Worm (Caenorhabditis elegans) whole organism, young adult: Measurements from ENCODE around the gene Y4C6B.4.

ENCODE experiments used
- B0035.1 ChIP-seq: sonication (generic microtip); optimal IDR thresholded peaks from 2 replicates; lab custom pipeline; 2016; ENCODE audit warnings: missing genetic modification characterization, mild to moderate bottlenecking, missing compliant biosample characterization, missing genotype, missing genetic modification reagents
- B0336.3 ChIP-seq: fragments of 200-800 bp; sonication (Bioruptor generic); IDR thresholded peaks from 2 replicates; pipeline ENCODE4 v1.3.6; 2022; ENCODE audit warnings: missing genetic modification characterization, missing compliant biosample characterization
- C06A6.2 ChIP-seq: fragments of 200-800 bp; sonication (Bioruptor generic); conservative IDR thresholded peaks from 2 replicates; pipeline ENCODE4 v1.3.6; 2022; ENCODE audit warnings: missing genetic modification characterization, missing compliant biosample characterization
- D2030.7 ChIP-seq: fragments of 200-800 bp; sonication (Bioruptor generic); IDR thresholded peaks from 2 replicates; pipeline ENCODE4 v1.3.6; 2022; ENCODE audit warnings: missing genetic modification reagents, missing genetic modification characterization, missing compliant biosample characterization
- F33H1.4 ChIP-seq: fragments of 200-800 bp; sonication (Bioruptor generic); IDR thresholded peaks from 2 replicates; pipeline ENCODE4 v1.3.6; 2022; ENCODE audit warnings: missing genetic modification reagents, missing genetic modification characterization, missing compliant biosample characterization
- F37B4.10 ChIP-seq: fragments of 200-800 bp; sonication (Bioruptor generic); IDR thresholded peaks from 2 replicates; pipeline ENCODE4 v1.3.6; 2022; ENCODE audit warnings: missing genetic modification characterization, missing compliant biosample characterization
- F49E8.2 ChIP-seq: sonication (generic microtip); optimal IDR thresholded peaks from 3 replicates; lab custom pipeline; 2017; ENCODE audit warnings: missing genetic modification characterization, mild to moderate bottlenecking, missing compliant biosample characterization, antibody characterized with exemption, moderate library complexity; ENCODE audit not compliant: insufficient read depth
- F52B5.7 ChIP-seq: sonication (generic microtip); optimal IDR thresholded peaks from 2 replicates; lab custom pipeline; 2016; ENCODE audit warnings: mild to moderate bottlenecking, missing genetic modification characterization, missing compliant biosample characterization
- F55B11.4 ChIP-seq: sonication (generic microtip); optimal IDR thresholded peaks from 2 replicates; lab custom pipeline; 2016; ENCODE audit warnings: missing compliant biosample characterization, missing genetic modification characterization, borderline replicate concordance; ENCODE audit not compliant: insufficient read depth
- F57A8.1 ChIP-seq: fragments of 200-800 bp; sonication (Bioruptor generic); optimal IDR thresholded peaks from 2 replicates; lab custom pipeline; 2018; ENCODE audit warnings: mild to moderate bottlenecking, missing genetic modification characterization, moderate library complexity, missing compliant biosample characterization
- K12H6.12 ChIP-seq: fragments of 200-800 bp; sonication (Bioruptor generic); optimal IDR thresholded peaks from 2 replicates; lab custom pipeline; 2018; ENCODE audit warnings: mild to moderate bottlenecking, missing genetic modification characterization, missing compliant biosample characterization
- T26A5.8 ChIP-seq: sonication (generic microtip); optimal IDR thresholded peaks from 2 replicates; lab custom pipeline; 2016; ENCODE audit warnings: missing genetic modification characterization, missing compliant biosample characterization
- Y53F4B.3 ChIP-seq: fragments of 200-800 bp; sonication (Bioruptor generic); IDR thresholded peaks from 2 replicates; pipeline ENCODE4 v1.3.6; 2022; ENCODE audit warnings: missing genetic modification reagents, missing genetic modification characterization, missing compliant biosample characterization
- Y53G8AR.9 ChIP-seq: fragments of 200-800 bp; sonication (Bioruptor generic); conservative IDR thresholded peaks from 2 replicates; pipeline ENCODE4 v1.3.6; 2022; ENCODE audit warnings: missing genetic modification reagents, missing genetic modification characterization, missing compliant biosample characterization
- ZK185.1 ChIP-seq: sonication (generic microtip); optimal IDR thresholded peaks from 2 replicates; lab custom pipeline; 2016; ENCODE audit warnings: mild to moderate bottlenecking, missing genetic modification characterization, missing compliant biosample characterization; ENCODE audit not compliant: poor library complexity, severe bottlenecking
- aptf-3 ChIP-seq: fragments of 200-800 bp; sonication (Bioruptor generic); IDR thresholded peaks from 2 replicates; pipeline ENCODE4 v1.3.6; 2022; ENCODE audit warnings: missing genetic modification characterization, missing compliant biosample characterization
- attf-3 ChIP-seq: fragments of 200-800 bp; sonication (Bioruptor generic); conservative IDR thresholded peaks from 2 replicates; pipeline ENCODE4 v1.3.6; 2022; ENCODE audit warnings: missing genetic modification reagents, missing genetic modification characterization, missing compliant biosample characterization
- attf-5 ChIP-seq: fragments of 200-800 bp; sonication (Bioruptor generic); optimal IDR thresholded peaks from 2 replicates; lab custom pipeline; 2018; ENCODE audit warnings: mild to moderate bottlenecking, missing genetic modification characterization, missing compliant biosample characterization
- bed-1 ChIP-seq: fragments of 200-800 bp; sonication (Bioruptor generic); IDR thresholded peaks from 2 replicates; pipeline ENCODE4 v1.3.6; 2022; ENCODE audit warnings: missing genetic modification reagents, missing genetic modification characterization, missing compliant biosample characterization
- cebp-1 ChIP-seq, 2 experiments: fragments of 200-800 bp in 1 of 2; sonication (Bioruptor generic) in 1 of 2; sonication (generic microtip) in 1 of 2; IDR thresholded peaks in 1 of 2; optimal IDR thresholded peaks in 1 of 2; 2 replicates each; pipeline versions ENCODE4 v1.3.6 to Lab custom; 2017 to 2022; ENCODE audit warnings: missing compliant biosample characterization in 2 of 2, missing genetic modification characterization in 2 of 2, mild to moderate bottlenecking in 1 of 2, missing genetic modification reagents in 1 of 2, moderate library complexity in 1 of 2
- cebp-2 ChIP-seq: fragments of 200-800 bp; sonication (Bioruptor generic); IDR thresholded peaks from 2 replicates; pipeline ENCODE4 v1.3.6; 2022; ENCODE audit warnings: missing genetic modification characterization, missing compliant biosample characterization
- ceh-40 ChIP-seq: fragments of 200-800 bp; sonication (Bioruptor generic); IDR thresholded peaks from 2 replicates; pipeline ENCODE4 v1.3.6; 2022; ENCODE audit warnings: missing genetic modification characterization, missing compliant biosample characterization
- ceh-58 ChIP-seq: fragments of 200-800 bp; sonication (Bioruptor generic); IDR thresholded peaks from 2 replicates; pipeline ENCODE4 v1.3.6; 2022; ENCODE audit warnings: missing genetic modification characterization, missing compliant biosample characterization
- ceh-91 ChIP-seq: fragments of 200-800 bp; sonication (Bioruptor generic); IDR thresholded peaks from 2 replicates; pipeline ENCODE4 v1.3.6; 2022; ENCODE audit warnings: missing genetic modification reagents, missing genetic modification characterization, missing compliant biosample characterization
- dox-1 ChIP-seq: fragments of 200-800 bp; sonication (Bioruptor generic); IDR thresholded peaks from 2 replicates; pipeline ENCODE4 v1.3.6; 2022; ENCODE audit warnings: missing genetic modification reagents, missing genetic modification characterization, missing compliant biosample characterization
- dpff-1 ChIP-seq: sonication (generic microtip); optimal IDR thresholded peaks from 2 replicates; lab custom pipeline; 2017; ENCODE audit warnings: mild to moderate bottlenecking, missing genetic modification characterization, missing compliant biosample characterization
- efl-1 ChIP-seq: fragments of 150-350 bp; optimal IDR thresholded peaks from 2 replicates; lab custom pipeline; 2014; ENCODE audit warnings: missing biosample characterization, missing genetic modification reagents, missing genetic modification characterization
- egl-44 ChIP-seq: fragments of 200-800 bp; sonication (Bioruptor generic); IDR thresholded peaks from 2 replicates; pipeline ENCODE4 v1.3.6; 2022; ENCODE audit warnings: missing genetic modification reagents, missing genetic modification characterization, missing compliant biosample characterization
- ets-4 ChIP-seq: fragments of 200-800 bp; sonication (Bioruptor generic); optimal IDR thresholded peaks from 2 replicates; lab custom pipeline; 2018; ENCODE audit warnings: mild to moderate bottlenecking, missing genetic modification characterization, missing compliant biosample characterization
- fkh-3 ChIP-seq: sonication (generic microtip); optimal IDR thresholded peaks from 2 replicates; lab custom pipeline; 2016; ENCODE audit warnings: mild to moderate bottlenecking, missing genetic modification characterization, missing compliant biosample characterization
- gei-17 ChIP-seq: fragments of 200-800 bp; sonication (Bioruptor generic); optimal IDR thresholded peaks from 2 replicates; lab custom pipeline; 2018; ENCODE audit warnings: mild to moderate bottlenecking, missing genetic modification characterization, missing compliant biosample characterization
- him-1 ChIP-seq: sonication (generic microtip); optimal IDR thresholded peaks from 2 replicates; lab custom pipeline; 2016; ENCODE audit warnings: missing genotype, missing genetic modification reagents, missing genetic modification characterization, missing compliant biosample characterization
- hlh-26 ChIP-seq: fragments of 200-800 bp; sonication (Bioruptor generic); conservative IDR thresholded peaks from 2 replicates; pipeline ENCODE4 v1.3.6; 2022; ENCODE audit warnings: missing genetic modification reagents, missing genetic modification characterization, missing compliant biosample characterization
- hsf-1 ChIP-seq: fragments of 200-800 bp; sonication (Bioruptor generic); IDR thresholded peaks from 2 replicates; pipeline ENCODE4 v1.3.6; 2022; ENCODE audit warnings: missing genetic modification reagents, missing genetic modification characterization, missing compliant biosample characterization
- let-526 ChIP-seq: fragments of 200-800 bp; sonication (Bioruptor generic); IDR thresholded peaks from 2 replicates; pipeline ENCODE4 v1.3.6; 2022; ENCODE audit warnings: missing genetic modification reagents, missing genetic modification characterization, missing compliant biosample characterization
- lin-26 ChIP-seq: fragments of 200-800 bp; sonication (Bioruptor generic); IDR thresholded peaks from 2 replicates; pipeline ENCODE4 v1.3.6; 2022; ENCODE audit warnings: missing genetic modification reagents, missing genetic modification characterization, missing compliant biosample characterization
- lir-1 ChIP-seq: fragments of 200-800 bp; sonication (Bioruptor generic); conservative IDR thresholded peaks from 2 replicates; pipeline ENCODE4 v1.3.6; 2022; ENCODE audit warnings: missing genetic modification reagents, missing genetic modification characterization, missing compliant biosample characterization
- lsl-1 ChIP-seq: fragments of 200-800 bp; sonication (Bioruptor generic); optimal IDR thresholded peaks from 2 replicates; lab custom pipeline; 2018; ENCODE audit warnings: mild to moderate bottlenecking, missing genetic modification characterization, moderate library complexity, missing compliant biosample characterization
- madf-3 ChIP-seq: fragments of 200-800 bp; sonication (Bioruptor generic); IDR thresholded peaks from 2 replicates; pipeline ENCODE4 v1.3.6; 2022; ENCODE audit warnings: missing genetic modification reagents, missing genetic modification characterization, missing compliant biosample characterization
- madf-6 ChIP-seq: fragments of 200-800 bp; sonication (Bioruptor generic); IDR thresholded peaks from 2 replicates; pipeline ENCODE4 v1.3.6; 2022; ENCODE audit warnings: missing genetic modification reagents, missing genetic modification characterization, missing compliant biosample characterization
- madf-8 ChIP-seq: fragments of 200-800 bp; sonication (Bioruptor generic); conservative IDR thresholded peaks from 2 replicates; pipeline ENCODE4 v1.3.6; 2022; ENCODE audit warnings: missing genetic modification reagents, missing genetic modification characterization, missing compliant biosample characterization
- nhr-120 ChIP-seq: fragments of 200-800 bp; sonication (Bioruptor generic); IDR thresholded peaks from 2 replicates; pipeline ENCODE4 v1.3.6; 2022; ENCODE audit warnings: missing genetic modification characterization, missing compliant biosample characterization
- nhr-80 ChIP-seq: sonication (generic microtip); optimal IDR thresholded peaks from 2 replicates; lab custom pipeline; 2016; ENCODE audit warnings: missing genetic modification characterization, missing compliant biosample characterization
- rpc-1 ChIP-seq, 2 experiments: fragments of 150-350 bp in 1 of 2; sonication (generic microtip) in 1 of 2; optimal IDR thresholded peaks; 2 replicates each; lab custom pipeline; 2014 to 2018; ENCODE audit warnings: missing biosample characterization in 1 of 2, missing genetic modification characterization in 1 of 2, missing genetic modification reagents in 1 of 2, missing genotype in 1 of 2
- sea-2 ChIP-seq: fragments of 200-800 bp; sonication (Bioruptor generic); IDR thresholded peaks from 2 replicates; pipeline ENCODE4 v1.3.6; 2022; ENCODE audit warnings: missing genetic modification characterization, missing compliant biosample characterization
- tlf-1 ChIP-seq: fragments of 200-800 bp; sonication (Bioruptor generic); optimal IDR thresholded peaks from 2 replicates; lab custom pipeline; 2018; ENCODE audit warnings: mild to moderate bottlenecking, missing genetic modification characterization, missing compliant biosample characterization
- zfh-2 ChIP-seq: fragments of 200-800 bp; sonication (Bioruptor generic); conservative IDR thresholded peaks from 2 replicates; pipeline ENCODE4 v1.3.6; 2022; ENCODE audit warnings: missing genetic modification reagents, missing genetic modification characterization, missing compliant biosample characterization
- ztf-18 ChIP-seq: sonication (generic microtip); optimal IDR thresholded peaks from 2 replicates; lab custom pipeline; 2016; ENCODE audit warnings: missing genotype, mild to moderate bottlenecking, missing genetic modification characterization, missing compliant biosample characterization
- ztf-25 ChIP-seq: fragments of 200-800 bp; sonication (Bioruptor generic); IDR thresholded peaks from 2 replicates; pipeline ENCODE4 v1.3.6; 2022; ENCODE audit warnings: missing genetic modification reagents, missing genetic modification characterization, missing compliant biosample characterization

Gene Y4C6B.4

DNA sequence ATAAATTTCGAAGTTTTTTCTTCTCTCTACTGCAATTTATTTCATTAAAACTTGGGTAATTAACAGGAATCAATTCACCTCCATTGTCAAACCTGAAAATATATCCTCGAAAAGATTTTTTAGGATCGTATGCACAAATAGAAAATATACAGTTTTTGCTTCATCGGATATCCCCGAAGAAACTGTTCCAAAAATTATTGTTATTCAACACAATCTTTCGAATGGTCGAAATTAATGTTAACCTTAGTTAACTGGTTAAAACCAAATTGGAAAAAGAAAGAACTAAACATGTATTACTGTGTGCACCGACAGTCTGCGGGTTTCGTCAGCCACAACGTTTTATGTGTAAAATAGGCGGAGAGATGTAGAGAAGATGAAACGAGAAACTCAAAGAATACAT lies 9.1 kb upstream of the Y4C6B.4 start:
- no peak for TF ChIP-seq attf-3 (GFP tag; lab: Robert Waterston, UW)
- TF ChIP-seq madf-3 = no peak
- no peak for TF ChIP-seq ceh-91 (GFP tag; lab: Robert Waterston, UW)
- TF ChIP-seq aptf-3 (GFP tag; lab: Robert Waterston, UW) = no peak
- TF ChIP-seq hsf-1 (GFP tag; lab: Robert Waterston, UW) = no peak; the same call in 1 of the 2 replicates
- no peak for TF ChIP-seq T26A5.8
- no peak for TF ChIP-seq sea-2 (GFP tag; lab: Robert Waterston, UW)
- peak; percentile 40 for TF ChIP-seq lsl-1 (GFP tag; lab: Kevin White, UChicago)
- TF ChIP-seq ceh-40 (GFP tag; lab: Robert Waterston, UW) = no peak
- no peak for TF ChIP-seq attf-5 (GFP tag; lab: Kevin White, UChicago)
- TF ChIP-seq hlh-26 (GFP tag; lab: Robert Waterston, UW) = no peak
- no peak for TF ChIP-seq lin-26 (GFP tag; lab: Robert Waterston, UW)
- no peak for TF ChIP-seq ztf-18 (tag; lab: Kevin White, UChicago)
- no peak for TF ChIP-seq efl-1 (GFP tag; lab: Kevin White, UChicago)
- TF ChIP-seq bed-1 (GFP tag; lab: Robert Waterston, UW) = no peak
- no peak; the same call in 1 of the 2 replicates for TF ChIP-seq F33H1.4
- TF ChIP-seq egl-44 (GFP tag; lab: Robert Waterston, UW) = no peak
- TF ChIP-seq ceh-58 (GFP tag; lab: Robert Waterston, UW) = no peak
- TF ChIP-seq ets-4 (GFP tag; lab: Kevin White, UChicago) = no peak
- TF ChIP-seq C06A6.2 (GFP tag; lab: Robert Waterston, UW) = no peak
- TF ChIP-seq F49E8.2 (tag; lab: Kevin White, UChicago) = peak; percentile 45
- no peak for TF ChIP-seq Y53F4B.3 (GFP tag; lab: Robert Waterston, UW)
- TF ChIP-seq K12H6.12 (tag; lab: Kevin White, UChicago) = no peak
- no peak for TF ChIP-seq dpff-1
- no peak for TF ChIP-seq F57A8.1
- peak; percentile 94 for TF ChIP-seq D2030.7 (GFP tag; lab: Robert Waterston, UW)
- TF ChIP-seq F52B5.7 (tag; lab: Kevin White, UChicago) = no peak
- no peak for TF ChIP-seq F55B11.4 (tag; lab: Kevin White, UChicago)
- TF ChIP-seq dox-1 (GFP tag; lab: Robert Waterston, UW) = no peak
- no peak for TF ChIP-seq fkh-3 (tag; lab: Kevin White, UChicago)
- no peak for TF ChIP-seq let-526 (GFP tag; lab: Robert Waterston, UW)
- 0 out of 2 replicates have a peak, but pooled peaks have one; percentile 23 for TF ChIP-seq madf-8 (GFP tag; lab: Robert Waterston, UW)
- TF ChIP-seq lir-1 = no peak
- no peak for TF ChIP-seq nhr-80
- no peak for TF ChIP-seq cebp-1 (GFP tag; IDR thresholded peaks at IDR 0.05; lab: Robert Waterston, UW)
- no peak for TF ChIP-seq cebp-1 (tag; optimal IDR thresholded peaks at IDR 0.05; lab: Kevin White, UChicago)
- no peak for TF ChIP-seq ZK185.1 (tag; lab: Kevin White, UChicago)
- TF ChIP-seq zfh-2 (GFP tag; lab: Robert Waterston, UW) = no peak
- TF ChIP-seq tlf-1 (GFP tag; lab: Kevin White, UChicago) = no peak
- no peak for TF ChIP-seq ztf-25 (GFP tag; lab: Robert Waterston, UW)
- TF ChIP-seq madf-6 (GFP tag; lab: Robert Waterston, UW) = no peak
- no peak for TF ChIP-seq B0336.3 (GFP tag; lab: Robert Waterston, UW)
- no peak for TF ChIP-seq gei-17
- no peak for TF ChIP-seq cebp-2
- TF ChIP-seq nhr-120 (GFP tag; lab: Robert Waterston, UW) = no peak
- no peak for TF ChIP-seq F37B4.10 (GFP tag; lab: Robert Waterston, UW)
- no peak for TF ChIP-seq B0035.1 (tag; lab: Kevin White, UChicago)
- TF ChIP-seq rpc-1 (optimal IDR thresholded peaks at IDR 0.05; lab: Kevin White, UChicago) = no peak
- TF ChIP-seq rpc-1 (tag; optimal IDR thresholded peaks at IDR 0.05; lab: Kevin White, UChicago) = no peak
- peak; percentile 44 for TF ChIP-seq him-1 (tag; lab: Kevin White, UChicago)
- 0 out of 2 replicates have a peak, but pooled peaks have one; percentile 40 for TF ChIP-seq Y53G8AR.9
